Worm (Caenorhabditis elegans) whole organism, L1 larva: ENCODE results near the gene nhr-252.

Source experiments
- ceh-82 ChIP-seq, 3 experiments: fragments of 150-350 bp in 1 of 3; sonication (generic microtip) in 2 of 3; optimal IDR thresholded peaks; 2 replicates each; lab custom pipeline; 2014 to 2017; ENCODE audit warnings: missing biosample characterization in 3 of 3, missing genetic modification characterization in 3 of 3
- efl-1 ChIP-seq, 4 experiments: fragments of 150-350 bp; optimal IDR thresholded peaks in 3 of 4; peaks in 1 of 4; 1 replicate in 1 of 4; 2 replicates in 3 of 4; lab custom pipeline; 2014; ENCODE audit warnings: missing biosample characterization in 2 of 4, missing genetic modification characterization in 2 of 4, missing genetic modification reagents in 2 of 4
- egl-27 ChIP-seq, 2 experiments: fragments of 150-350 bp in 1 of 2; sonication (generic microtip); optimal IDR thresholded peaks; 3 replicates each; lab custom pipeline; 2017 to 2018; ENCODE audit warnings: missing biosample characterization in 2 of 2, missing genetic modification characterization in 2 of 2, missing genetic modification reagents in 2 of 2
- nhr-11 ChIP-seq: fragments of 150-350 bp; optimal IDR thresholded peaks from 2 replicates; lab custom pipeline; 2014; ENCODE audit warnings: missing biosample characterization, missing genetic modification characterization
- tbx-2 ChIP-seq: sonication (generic microtip); optimal IDR thresholded peaks from 2 replicates; lab custom pipeline; 2016; ENCODE audit warnings: missing genetic modification characterization, missing compliant biosample characterization

DNA sequence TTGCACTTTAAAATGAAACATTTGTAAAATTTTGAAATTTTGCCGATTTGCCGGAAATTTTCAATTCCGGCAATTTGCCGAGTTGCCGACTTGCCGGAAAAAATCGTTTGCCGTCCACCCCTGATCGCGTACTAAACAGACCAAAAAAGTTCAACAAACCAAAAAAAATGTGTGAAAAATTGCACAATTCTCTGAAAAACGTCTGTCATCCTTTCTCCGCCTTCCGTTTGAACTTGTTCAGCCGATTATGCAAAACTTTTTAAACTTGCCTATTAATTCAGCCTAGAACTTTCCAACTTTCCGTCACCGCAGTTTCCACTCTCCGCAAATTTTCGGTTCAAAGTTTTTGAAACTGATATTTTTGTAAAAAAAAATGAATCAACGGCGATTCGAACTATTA is 19.7 kb downstream of the nhr-252 start, which contains the start of gene B0554.5:
- TF ChIP-seq tbx-2 (tag; lab: Kevin White, UChicago) (no peak), efl-1 (optimal IDR thresholded peaks at IDR 0.05; lab: Kevin White, UChicago) (no peak), efl-1 (GFP tag; optimal IDR thresholded peaks at IDR 0.05 in 1 of 2; lab: Kevin White, UChicago) (no peak), ceh-82 (tag; optimal IDR thresholded peaks at IDR 0.05; lab: Kevin White, UChicago) (no peak), egl-27 (tag; optimal IDR thresholded peaks at IDR 0.05; lab: Kevin White, UChicago) (no peak), nhr-11 (no peak)
